Fruit fly (Drosophila melanogaster): ENCODE measurements around the gene ATP6AP2.
A peak's percentile ranks its signal among the peaks of the same experiment; 100 is the strongest.

Gene ATP6AP2

DNA sequence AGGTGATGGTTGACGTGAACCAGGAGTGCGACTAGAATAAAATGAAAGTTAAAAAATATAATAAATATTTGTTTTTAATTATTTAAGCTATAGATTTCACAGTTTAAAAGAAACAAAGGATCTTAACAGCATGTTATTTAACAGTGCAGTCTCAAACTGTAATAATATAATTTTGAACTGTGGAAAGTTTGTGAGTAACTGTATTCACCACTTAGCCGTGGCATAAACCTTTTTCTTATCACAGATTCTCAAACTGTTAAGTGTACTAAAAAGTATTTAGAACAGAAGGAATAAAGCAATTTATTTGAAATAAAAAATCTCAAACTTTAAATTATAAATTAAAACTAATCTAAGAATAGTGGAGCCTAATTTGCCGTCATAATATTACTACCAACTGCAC lies 46.2 kb upstream of the ATP6AP2 start (continued):
- TF ChIP-seq CG16815 (GFP tag; optimal IDR thresholded peaks at IDR 0.05) (no peak), CG1832 (GFP tag; optimal IDR thresholded peaks at IDR 0.05) (no peak), fd3F (GFP tag; optimal IDR thresholded peaks at IDR 0.05) (no peak), Abd-B (GFP tag; optimal IDR thresholded peaks at IDR 0.05) (peak; percentile 42), lbe (GFP tag; optimal IDR thresholded peaks at IDR 0.05) (no peak), E2f1 (GFP tag; IDR thresholded peaks at IDR 0.05) (no peak), CG6683 (GFP tag; optimal IDR thresholded peaks at IDR 0.05) (no peak), slbo (GFP tag; IDR thresholded peaks at IDR 0.05) (no peak), h (optimal IDR thresholded peaks at IDR 0.05) (no peak), pum (GFP tag; optimal IDR thresholded peaks at IDR 0.05) (no peak), CG9437 (GFP tag; optimal IDR thresholded peaks at IDR 0.05) (no peak), CG2875 (GFP tag; optimal IDR thresholded peaks at IDR 0.05) (no peak), knrl (GFP tag; IDR thresholded peaks at IDR 0.05; ENCODE audit: partially characterized antibody) (peak; percentile 77), CG10565 (GFP tag; optimal IDR thresholded peaks at IDR 0.05) (no peak), rib (GFP tag; IDR thresholded peaks at IDR 0.05) (no peak), bigmax (GFP tag; optimal IDR thresholded peaks at IDR 0.05) (no peak), emc (GFP tag; optimal IDR thresholded peaks at IDR 0.05) (no peak), CG32532 (GFP tag; IDR thresholded peaks at IDR 0.05) (no peak), CG3163 (GFP tag; optimal IDR thresholded peaks at IDR 0.05) (no peak), dysf (GFP tag; IDR thresholded peaks at IDR 0.05) (no peak), Bdp1 (GFP tag; optimal IDR thresholded peaks at IDR 0.05) (no peak), otp (GFP tag; IDR thresholded peaks at IDR 0.05) (no peak), CG2116 (GFP tag; optimal IDR thresholded peaks at IDR 0.05) (no peak), Dip3 (GFP tag; optimal IDR thresholded peaks at IDR 0.05) (no peak), CG18764 (GFP tag; optimal IDR thresholded peaks at IDR 0.05) (no peak), gcm2 (GFP tag; optimal IDR thresholded peaks at IDR 0.05) (no peak), nmo (GFP tag; optimal IDR thresholded peaks at IDR 0.05) (peak; percentile 5), Ets65A (GFP tag) (peak; percentile 30), CG4707 (GFP tag; optimal IDR thresholded peaks at IDR 0.05) (no peak), H15 (GFP tag; IDR thresholded peaks at IDR 0.05) (no peak), C15 (GFP tag; IDR thresholded peaks at IDR 0.05) (no peak), Antp (GFP tag; optimal IDR thresholded peaks at IDR 0.05) (no peak), grn (GFP tag; optimal IDR thresholded peaks at IDR 0.05) (no peak), dpn (GFP tag; optimal IDR thresholded peaks at IDR 0.05) (no peak), pan (optimal IDR thresholded peaks at IDR 0.05) (no peak), pan (GFP tag; optimal IDR thresholded peaks at IDR 0.05 in 1 of 2, IDR thresholded peaks at IDR 0.05 in 1 of 2) (no peak), chn (GFP tag; optimal IDR thresholded peaks at IDR 0.05) (no peak), CG3995 (GFP tag; optimal IDR thresholded peaks at IDR 0.05) (no peak), Mrtf (GFP tag; IDR thresholded peaks at IDR 0.05) (no peak), Neu2 (GFP tag; optimal IDR thresholded peaks at IDR 0.05; ENCODE audit: borderline replicate concordance) (no peak), PHDP (tag; optimal IDR thresholded peaks at IDR 0.05) (peak; percentile 1), sna (GFP tag; IDR thresholded peaks at IDR 0.05; ENCODE audit: partially characterized antibody) (no peak), GATAe (GFP tag; conservative IDR thresholded peaks at IDR 0.05) (no peak), scrt (GFP tag; optimal IDR thresholded peaks at IDR 0.05) (no peak), aop (GFP tag; IDR thresholded peaks at IDR 0.05) (no peak), CG14050 (GFP tag; IDR thresholded peaks at IDR 0.05) (no peak), Nf-YB (GFP tag; optimal IDR thresholded peaks at IDR 0.05) (no peak), CG1602 (GFP tag; optimal IDR thresholded peaks at IDR 0.05) (no peak), mirr (GFP tag; optimal IDR thresholded peaks at IDR 0.05) (no peak), CG11695 (GFP tag; IDR thresholded peaks at IDR 0.05) (no peak), ken (GFP tag; IDR thresholded peaks at IDR 0.05) (no peak), Six4 (GFP tag; optimal IDR thresholded peaks at IDR 0.05) (no peak), abd-A (tag; optimal IDR thresholded peaks at IDR 0.05) (peak; percentile 49), so (GFP tag; IDR thresholded peaks at IDR 0.05) (no peak)
